Fruit fly (Drosophila melanogaster) whole organism, embryonic: ENCODE data around the gene Indy.

Source experiments
- CG10209 ChIP-seq: fragments of 200-800 bp; sonication (Bioruptor generic); optimal IDR thresholded peaks from 3 replicates; lab custom pipeline; 2017; ENCODE audit warnings: missing biosample characterization, mild to moderate bottlenecking, missing genetic modification characterization, missing genetic modification reagents
- CG12071 ChIP-seq: fragments of 200-800 bp; sonication (Bioruptor generic); optimal IDR thresholded peaks from 3 replicates; lab custom pipeline; 2018; ENCODE audit warnings: missing biosample characterization, mild to moderate bottlenecking, missing genetic modification characterization
- CG16779 ChIP-seq: fragments of 200-800 bp; sonication (Bioruptor generic); IDR thresholded peaks from 2 replicates; pipeline ENCODE4 v1.3.6; 2022; ENCODE audit warnings: missing biosample characterization, missing genetic modification characterization
- CG18599 ChIP-seq: fragments of 200-800 bp; sonication (Bioruptor generic); optimal IDR thresholded peaks from 3 replicates; lab custom pipeline; 2017; ENCODE audit warnings: missing biosample characterization, missing genetic modification characterization, mild to moderate bottlenecking, moderate library complexity, missing genetic modification reagents
- CG18619 ChIP-seq: fragments of 200-800 bp; sonication (Bioruptor generic); optimal IDR thresholded peaks from 3 replicates; lab custom pipeline; 2017; ENCODE audit warnings: missing biosample characterization, mild to moderate bottlenecking, missing genetic modification characterization
- CG2129 ChIP-seq: fragments of 200-800 bp; sonication (Bioruptor generic); IDR thresholded peaks from 2 replicates; pipeline ENCODE4 v1.3.6; 2022; ENCODE audit warnings: missing biosample characterization, missing genetic modification characterization; ENCODE audit not compliant: partially characterized antibody
- CG2199 ChIP-seq: fragments of 200-800 bp; sonication (Bioruptor generic); IDR thresholded peaks from 3 replicates; pipeline ENCODE4 v1.3.6; 2022; ENCODE audit warnings: missing biosample characterization, missing genetic modification characterization
- CG2202 ChIP-seq: fragments of 200-800 bp; sonication (Bioruptor generic); optimal IDR thresholded peaks from 2 replicates; lab custom pipeline; 2018; ENCODE audit warnings: missing biosample characterization, mild to moderate bottlenecking, missing genetic modification characterization
- CG2712 ChIP-seq: fragments of 200-800 bp; optimal IDR thresholded peaks from 3 replicates; lab custom pipeline; 2019; ENCODE audit warnings: missing biosample characterization, mild to moderate bottlenecking, missing genetic modification characterization, moderate library complexity
- CG3065 ChIP-seq: fragments of 200-800 bp; sonication (Bioruptor generic); optimal IDR thresholded peaks from 2 replicates; lab custom pipeline; 2016; ENCODE audit warnings: missing biosample characterization, missing genetic modification characterization
- CG4404 ChIP-seq: fragments of 200-800 bp; sonication (Bioruptor generic); IDR thresholded peaks from 2 replicates; pipeline ENCODE4 v1.3.6; 2022; ENCODE audit warnings: missing biosample characterization, missing genetic modification characterization
- CG4820 ChIP-seq: fragments of 200-800 bp; sonication (Bioruptor generic); optimal IDR thresholded peaks from 3 replicates; lab custom pipeline; 2016; ENCODE audit warnings: missing biosample characterization, missing genetic modification characterization
- CG5180 ChIP-seq: fragments of 200-800 bp; sonication (Bioruptor generic); optimal IDR thresholded peaks from 3 replicates; lab custom pipeline; 2017; ENCODE audit warnings: missing biosample characterization, missing genetic modification characterization, mild to moderate bottlenecking, moderate library complexity, missing genetic modification reagents
- CG5245 ChIP-seq: fragments of 200-800 bp; sonication (Bioruptor generic); optimal IDR thresholded peaks from 3 replicates; lab custom pipeline; 2016; ENCODE audit warnings: missing biosample characterization, missing genetic modification characterization
- CG6175 ChIP-seq: fragments of 200-800 bp; sonication (Bioruptor generic); IDR thresholded peaks from 3 replicates; pipeline ENCODE4 v1.3.6; 2022; ENCODE audit warnings: missing biosample characterization, missing genetic modification characterization
- CG7928 ChIP-seq: fragments of 200-800 bp; sonication (Bioruptor generic); optimal IDR thresholded peaks from 2 replicates; lab custom pipeline; 2017; ENCODE audit warnings: missing biosample characterization, mild to moderate bottlenecking, missing genetic modification characterization
- CG8359 ChIP-seq: fragments of 200-800 bp; sonication (Bioruptor generic); optimal IDR thresholded peaks from 2 replicates; lab custom pipeline; 2017; ENCODE audit warnings: missing biosample characterization, mild to moderate bottlenecking, missing genetic modification characterization, borderline replicate concordance
- CTCF ChIP-seq: fragments of 200-800 bp; sonication (Bioruptor generic); optimal IDR thresholded peaks from 2 replicates; lab custom pipeline; 2017; ENCODE audit warnings: missing biosample characterization, mild to moderate bottlenecking, missing genetic modification characterization, moderate library complexity
- CrebB ChIP-seq: fragments of 200-800 bp; sonication (Bioruptor generic); optimal IDR thresholded peaks from 3 replicates; lab custom pipeline; 2018; ENCODE audit warnings: missing biosample characterization, mild to moderate bottlenecking, missing genetic modification characterization
- HmgD ChIP-seq: fragments of 200-800 bp; sonication (Bioruptor generic); optimal IDR thresholded peaks from 3 replicates; lab custom pipeline; 2016; ENCODE audit warnings: missing biosample characterization, missing genetic modification characterization
- Hsf ChIP-seq: fragments of 200-800 bp; sonication (Bioruptor generic); optimal IDR thresholded peaks from 3 replicates; lab custom pipeline; 2016; ENCODE audit warnings: missing biosample characterization, missing genetic modification characterization
- Jarid2 ChIP-seq: fragments of 200-800 bp; sonication (Bioruptor generic); optimal IDR thresholded peaks from 3 replicates; lab custom pipeline; 2017; ENCODE audit warnings: mild to moderate bottlenecking, missing biosample characterization, missing genetic modification reagents, missing genetic modification characterization
- Lpt ChIP-seq: fragments of >200 bp; optimal IDR thresholded peaks from 2 replicates; lab custom pipeline; 2018; ENCODE audit warnings: missing biosample characterization, missing genetic modification characterization
- NC2β ChIP-seq: fragments of 200-800 bp; sonication (Bioruptor generic); optimal IDR thresholded peaks from 2 replicates; lab custom pipeline; 2016; ENCODE audit warnings: missing biosample characterization, missing genetic modification characterization
- Oli ChIP-seq: fragments of 200-800 bp; sonication (Bioruptor generic); optimal IDR thresholded peaks from 2 replicates; lab custom pipeline; 2018; ENCODE audit warnings: missing biosample characterization, mild to moderate bottlenecking, missing genetic modification characterization, moderate library complexity
- Vsx1 ChIP-seq: fragments of 200-800 bp; sonication (Bioruptor generic); optimal IDR thresholded peaks from 2 replicates; lab custom pipeline; 2017; ENCODE audit warnings: missing biosample characterization, mild to moderate bottlenecking, missing genetic modification characterization, missing genetic modification reagents
- Xrp1 ChIP-seq: fragments of 200-800 bp; sonication (Bioruptor generic); IDR thresholded peaks from 2 replicates; pipeline ENCODE4 v1.3.6; 2022; ENCODE audit warnings: missing biosample characterization, missing genetic modification characterization
- ac ChIP-seq: fragments of 200-800 bp; sonication (Bioruptor generic); optimal IDR thresholded peaks from 3 replicates; lab custom pipeline; 2017; ENCODE audit warnings: missing biosample characterization, mild to moderate bottlenecking, missing genetic modification characterization
- btn ChIP-seq: fragments of 200-800 bp; sonication (Bioruptor generic); optimal IDR thresholded peaks from 2 replicates; lab custom pipeline; 2016; ENCODE audit warnings: missing biosample characterization, missing genetic modification characterization
- cg ChIP-seq: fragments of 200-800 bp; sonication (Bioruptor generic); optimal IDR thresholded peaks from 3 replicates; lab custom pipeline; 2019; ENCODE audit warnings: missing biosample characterization, mild to moderate bottlenecking, missing genetic modification characterization, moderate library complexity
- chinmo ChIP-seq: fragments of 200-800 bp; sonication (Bioruptor generic); IDR thresholded peaks from 4 replicates; pipeline ENCODE4 v1.3.6; 2022; ENCODE audit warnings: missing biosample characterization, missing genetic modification characterization; ENCODE audit not compliant: partially characterized antibody
- crp ChIP-seq, 2 experiments: fragments of 200-800 bp; sonication (Bioruptor generic); optimal IDR thresholded peaks; 2 replicates in 1 of 2; 3 replicates in 1 of 2; lab custom pipeline; 2017; ENCODE audit warnings: missing biosample characterization in 2 of 2, missing genetic modification characterization in 2 of 2, mild to moderate bottlenecking in 1 of 2, moderate library complexity in 1 of 2
- cwo ChIP-seq: fragments of 200-800 bp; sonication (Bioruptor generic); optimal IDR thresholded peaks from 3 replicates; lab custom pipeline; 2017; ENCODE audit warnings: missing biosample characterization, missing genetic modification characterization, mild to moderate bottlenecking, moderate library complexity, missing genetic modification reagents
- da ChIP-seq: fragments of 200-800 bp; sonication (Bioruptor generic); optimal IDR thresholded peaks from 2 replicates; lab custom pipeline; 2016; ENCODE audit warnings: missing biosample characterization, missing genetic modification characterization
- disco-r ChIP-seq: fragments of 200-800 bp; sonication (Bioruptor generic); optimal IDR thresholded peaks from 2 replicates; lab custom pipeline; 2016; ENCODE audit warnings: missing biosample characterization, missing genetic modification characterization
- fru ChIP-seq: fragments of >200 bp; optimal IDR thresholded peaks from 2 replicates; lab custom pipeline; 2017
- gsb-n ChIP-seq: fragments of 200-800 bp; sonication (Bioruptor generic); optimal IDR thresholded peaks from 3 replicates; lab custom pipeline; 2018; ENCODE audit warnings: missing biosample characterization, mild to moderate bottlenecking, missing genetic modification characterization
- lbe ChIP-seq: fragments of 200-800 bp; sonication (Bioruptor generic); optimal IDR thresholded peaks from 2 replicates; lab custom pipeline; 2016; ENCODE audit warnings: missing biosample characterization, mild to moderate bottlenecking, missing genetic modification characterization
- mirr ChIP-seq: fragments of 200-800 bp; sonication (Bioruptor generic); optimal IDR thresholded peaks from 3 replicates; lab custom pipeline; 2018; ENCODE audit warnings: missing biosample characterization, mild to moderate bottlenecking, missing genetic modification characterization
- peb ChIP-seq: fragments of 200-800 bp; sonication (Bioruptor generic); IDR thresholded peaks from 2 replicates; pipeline ENCODE4 v1.3.6; 2022; ENCODE audit warnings: missing biosample characterization, missing genetic modification characterization
- pnt ChIP-seq: fragments of 200-800 bp; sonication (Bioruptor generic); optimal IDR thresholded peaks from 3 replicates; lab custom pipeline; 2016; ENCODE audit warnings: missing biosample characterization, missing genetic modification characterization
- run ChIP-seq: fragments of 200-800 bp; sonication (Bioruptor generic); optimal IDR thresholded peaks from 3 replicates; lab custom pipeline; 2018; ENCODE audit warnings: missing biosample characterization, mild to moderate bottlenecking, missing genetic modification characterization
- shn ChIP-seq: fragments of 200-800 bp; sonication (Bioruptor generic); optimal IDR thresholded peaks from 3 replicates; lab custom pipeline; 2016; ENCODE audit warnings: missing biosample characterization, missing genetic modification characterization
- sqz ChIP-seq: fragments of 200-800 bp; sonication (Bioruptor generic); optimal IDR thresholded peaks from 3 replicates; lab custom pipeline; 2018; ENCODE audit warnings: missing biosample characterization, mild to moderate bottlenecking, missing genetic modification characterization
- sug ChIP-seq: fragments of 200-800 bp; optimal IDR thresholded peaks from 2 replicates; lab custom pipeline; 2019; ENCODE audit warnings: missing biosample characterization, mild to moderate bottlenecking, missing genetic modification characterization, moderate library complexity
- toy ChIP-seq: fragments of 200-800 bp; sonication (Bioruptor generic); IDR thresholded peaks from 2 replicates; pipeline ENCODE4 v1.3.6; 2022; ENCODE audit warnings: missing biosample characterization, missing genetic modification characterization
- trem ChIP-seq: fragments of 200-800 bp; optimal IDR thresholded peaks from 3 replicates; lab custom pipeline; 2019; ENCODE audit warnings: missing biosample characterization, mild to moderate bottlenecking, missing genetic modification characterization, moderate library complexity
- z ChIP-seq: fragments of 200-800 bp; sonication (Bioruptor generic); IDR thresholded peaks from 3 replicates; pipeline ENCODE4 v1.3.6; 2022; ENCODE audit warnings: missing biosample characterization, missing genetic modification characterization
- zf30C ChIP-seq: fragments of 200-800 bp; sonication (Bioruptor generic); optimal IDR thresholded peaks from 3 replicates; lab custom pipeline; 2018; ENCODE audit warnings: missing biosample characterization, mild to moderate bottlenecking, missing genetic modification characterization

Indy gene

dm6 chr3L:18813963-18814647 lies 32.0 kb downstream of the Indy start (continued):
- TF ChIP-seq CrebB (tag; lab: Kevin White, UChicago) (peak; percentile 71), CG6175 (no peak), Vsx1 (peak; percentile 76), ac (GFP tag; lab: Kevin White, UChicago) (peak; percentile 47), CG18599 (peak; percentile 82), lbe (GFP tag; lab: Kevin White, UChicago) (peak; percentile 87), pnt (GFP tag; lab: Kevin White, UChicago) (peak; percentile 48), run (tag; lab: Kevin White, UChicago) (peak; percentile 75), Oli (no peak), CG16779 (peak; percentile 34; the same call in 1 of the 2 replicates), NC2β (GFP tag; lab: Kevin White, UChicago) (peak; percentile 50), btn (GFP tag; lab: Kevin White, UChicago) (peak; percentile 37), CG5245 (GFP tag; lab: Kevin White, UChicago) (peak; percentile 38), Lpt (no peak), chinmo (peak; percentile 92; the same call in 3 of the 4 replicates), CG3065 (GFP tag; lab: Kevin White, UChicago) (peak; percentile 53), CG10209 (peak; percentile 65), CG4820 (GFP tag; lab: Kevin White, UChicago) (peak; percentile 23), CG4404 (GFP tag; lab: Robert Waterston, UW) (no peak), CG2712 (tag; lab: Kevin White, UChicago) (peak; percentile 45), CG2202 (tag; lab: Kevin White, UChicago) (peak; percentile 42), CG2199 (0 out of 3 replicates have a peak, but pooled peaks have one; percentile 80), CG7928 (GFP tag; lab: Kevin White, UChicago) (peak; percentile 2), Jarid2 (GFP tag; lab: Kevin White, UChicago) (peak; percentile 58), CG8359 (GFP tag; lab: Kevin White, UChicago) (no peak), CG5180 (GFP tag; lab: Kevin White, UChicago) (peak; percentile 77), CG18619 (peak; percentile 40), mirr (peak; percentile 87), trem (peak; percentile 23), Xrp1 (peak; percentile 77), zf30C (no peak), shn (GFP tag; lab: Kevin White, UChicago) (no peak), Hsf (GFP tag; lab: Kevin White, UChicago) (peak; percentile 13), peb (GFP tag; lab: Robert Waterston, UW) (0 out of 2 replicates have a peak, but pooled peaks have one; percentile 27), da (GFP tag; lab: Kevin White, UChicago) (peak; percentile 42), CG12071 (GFP tag; lab: Kevin White, UChicago) (peak; percentile 76), disco-r (GFP tag; lab: Kevin White, UChicago) (peak; percentile 49), z (peak; percentile 61; the same call in 1 of the 3 replicates), cwo (GFP tag; lab: Kevin White, UChicago) (peak; percentile 89), fru (no peak), sqz (GFP tag; lab: Kevin White, UChicago) (peak; percentile 99), sug (peak; percentile 95), toy (GFP tag; lab: Robert Waterston, UW) (no peak), cg (GFP tag; lab: Kevin White, UChicago) (peak; percentile 82), CG2129 (GFP tag; lab: Robert Waterston, UW) (no peak), CTCF (GFP tag; lab: Kevin White, UChicago) (peak; percentile 45), HmgD (GFP tag; lab: Kevin White, UChicago) (no peak), gsb-n (tag; lab: Kevin White, UChicago) (no peak), crp (GFP tag; optimal IDR thresholded peaks at IDR 0.05; lab: Kevin White, UChicago) (peak in 1 of 2 experiments; percentile 29)
